Worm (Caenorhabditis elegans) whole organism, L2 larva: ENCODE measurements around the gene F41C3.7.

Experiments
- C34F6.9 ChIP-seq: fragments of 150-350 bp; optimal IDR thresholded peaks from 2 replicates; lab custom pipeline; 2014; ENCODE audit warnings: missing biosample characterization, missing genetic modification characterization
- ceh-82 ChIP-seq: fragments of 150-350 bp; optimal IDR thresholded peaks from 2 replicates; lab custom pipeline; 2014; ENCODE audit warnings: missing biosample characterization, missing genetic modification characterization
- egl-27 ChIP-seq: sonication (generic microtip); optimal IDR thresholded peaks from 3 replicates; lab custom pipeline; 2017; ENCODE audit warnings: missing biosample characterization, missing genetic modification reagents, missing genetic modification characterization
- fos-1 ChIP-seq: fragments of 150-350 bp; optimal IDR thresholded peaks from 2 replicates; lab custom pipeline; 2014; ENCODE audit warnings: missing biosample characterization, missing genetic modification characterization
- lin-13 ChIP-seq: fragments of 150-350 bp; optimal IDR thresholded peaks from 2 replicates; lab custom pipeline; 2014; ENCODE audit warnings: missing biosample characterization, missing genetic modification reagents, missing genetic modification characterization
- mdl-1 ChIP-seq, 2 experiments: fragments of 150-350 bp in 1 of 2; sonication (generic microtip) in 1 of 2; optimal IDR thresholded peaks; 2 replicates each; lab custom pipeline; 2017; ENCODE audit warnings: missing biosample characterization in 2 of 2, missing genetic modification characterization in 2 of 2
- snpc-4 ChIP-seq: fragments of 150-350 bp; optimal IDR thresholded peaks from 2 replicates; lab custom pipeline; 2014; ENCODE audit warnings: missing biosample characterization, missing genetic modification characterization

- TF ChIP-seq snpc-4 (tag; lab: Kevin White, UChicago) = no peak
- no peak for TF ChIP-seq lin-13 (GFP tag; lab: Kevin White, UChicago)
- peak; percentile 66 for TF ChIP-seq fos-1 (tag; lab: Kevin White, UChicago)
- TF ChIP-seq egl-27 = no peak
- TF ChIP-seq mdl-1 (tag; optimal IDR thresholded peaks at IDR 0.05; lab: Kevin White, UChicago) = no peak
- no peak for TF ChIP-seq C34F6.9
- no peak for TF ChIP-seq ceh-82 (tag; lab: Kevin White, UChicago)
Measured at ce11 chrII:4715676-4716075, 14.2 kb upstream of the F41C3.7 start, which contains the start of gene F41C3.8.
